Fruit fly (Drosophila melanogaster) whole organism, adult: ENCODE data around the gene Ugt303B2.

Experiments used
- CG12768 ChIP-seq: fragments of 200-800 bp; sonication (Bioruptor generic); optimal IDR thresholded peaks from 2 replicates; lab custom pipeline; 2017; ENCODE audit warnings: missing biosample characterization, missing genetic modification characterization, mild to moderate bottlenecking, moderate library complexity, missing genetic modification reagents
- CG14711 ChIP-seq: fragments of 200-800 bp; sonication (Bioruptor generic); optimal IDR thresholded peaks from 2 replicates; lab custom pipeline; 2018; ENCODE audit warnings: missing biosample characterization, mild to moderate bottlenecking, missing genetic modification characterization, moderate library complexity
- CG1620 ChIP-seq: fragments of 200-800 bp; sonication (Bioruptor generic); optimal IDR thresholded peaks from 2 replicates; lab custom pipeline; 2016; ENCODE audit warnings: missing biosample characterization, missing genetic modification characterization
- CG7045 ChIP-seq: fragments of 200-800 bp; sonication (Bioruptor generic); optimal IDR thresholded peaks from 2 replicates; lab custom pipeline; 2017; ENCODE audit warnings: missing biosample characterization, mild to moderate bottlenecking, missing genetic modification characterization
- Hr96 ChIP-seq: fragments of 200-800 bp; sonication (Bioruptor generic); optimal IDR thresholded peaks from 2 replicates; lab custom pipeline; 2016; ENCODE audit warnings: missing biosample characterization, missing genetic modification characterization
- Mnt ChIP-seq: fragments of 200-800 bp; sonication (Bioruptor generic); optimal IDR thresholded peaks from 2 replicates; lab custom pipeline; 2016; ENCODE audit warnings: missing biosample characterization, mild to moderate bottlenecking, missing genetic modification characterization
- cnc ChIP-seq, 2 experiments: fragments of >200 bp; optimal IDR thresholded peaks; 2 replicates each; lab custom pipeline; 2017
- kay ChIP-seq: fragments of 200-800 bp; sonication (Bioruptor generic); peaks from one replicate; lab custom pipeline; 2016; ENCODE audit warnings: missing biosample characterization, missing genetic modification characterization, borderline replicate concordance
- pad ChIP-seq: fragments of 200-800 bp; sonication (Bioruptor generic); optimal IDR thresholded peaks from 3 replicates; lab custom pipeline; 2017; ENCODE audit warnings: missing biosample characterization, missing genetic modification characterization, mild to moderate bottlenecking, moderate library complexity, missing genetic modification reagents
- toe ChIP-seq: fragments of 200-800 bp; sonication (Bioruptor generic); optimal IDR thresholded peaks from 2 replicates; lab custom pipeline; 2016; ENCODE audit warnings: missing biosample characterization, missing genetic modification characterization

- no peak for TF ChIP-seq toe
- no peak for TF ChIP-seq CG14711
- TF ChIP-seq kay (GFP tag; lab: Kevin White, UChicago) = no peak
- TF ChIP-seq CG12768 (GFP tag; lab: Kevin White, UChicago) = no peak
- no peak for TF ChIP-seq CG7045 (GFP tag; lab: Kevin White, UChicago)
- TF ChIP-seq pad (GFP tag; lab: Kevin White, UChicago) = no peak
- no peak for TF ChIP-seq Hr96 (GFP tag; lab: Kevin White, UChicago)
- no peak for TF ChIP-seq cnc (optimal IDR thresholded peaks at IDR 0.05; lab: Kevin White, UChicago)
- TF ChIP-seq CG1620 = no peak
- no peak for TF ChIP-seq Mnt (GFP tag; lab: Kevin White, UChicago)
Measured at dm6 chr3R:23536610-23537009, 2.1 kb downstream of the Ugt303B2 start, which contains the start of gene Ugt303B1.
